Fruit fly (Drosophila melanogaster) whole organism, embryonic: Measurements from ENCODE around the gene ara.

ENCODE experiments used
- Aef1 ChIP-seq: fragments of 200-800 bp; sonication (Bioruptor generic); IDR thresholded peaks from 3 replicates; pipeline ENCODE4 v1.3.6; 2022; ENCODE audit warnings: missing biosample characterization, missing genetic modification characterization
- B-H1 ChIP-seq: fragments of 200-800 bp; sonication (Bioruptor generic); IDR thresholded peaks from 3 replicates; pipeline ENCODE4 v1.3.6; 2022; ENCODE audit warnings: missing biosample characterization, missing genetic modification characterization
- Blimp-1 ChIP-seq: fragments of 200-800 bp; sonication (Bioruptor generic); optimal IDR thresholded peaks from 3 replicates; lab custom pipeline; 2018; ENCODE audit warnings: missing biosample characterization, missing genetic modification characterization, mild to moderate bottlenecking, moderate library complexity, missing genetic modification reagents
- Bteb2 ChIP-seq: fragments of 200-800 bp; sonication (Bioruptor generic); optimal IDR thresholded peaks from 2 replicates; lab custom pipeline; 2016; ENCODE audit warnings: missing biosample characterization, missing genetic modification characterization
- CG11696 ChIP-seq: fragments of 200-800 bp; sonication (Bioruptor generic); IDR thresholded peaks from 2 replicates; pipeline ENCODE4 v1.3.6; 2022; ENCODE audit warnings: missing biosample characterization, missing genetic modification characterization
- CG13287 ChIP-seq: fragments of 200-800 bp; sonication (Bioruptor generic); IDR thresholded peaks from 2 replicates; pipeline ENCODE4 v1.3.6; 2022; ENCODE audit warnings: missing biosample characterization, missing genetic modification characterization; ENCODE audit not compliant: partially characterized antibody
- CG13424 ChIP-seq: fragments of 200-800 bp; sonication (Bioruptor generic); optimal IDR thresholded peaks from 2 replicates; lab custom pipeline; 2019; ENCODE audit warnings: missing biosample characterization, mild to moderate bottlenecking, missing genetic modification characterization, moderate library complexity
- CG15514 ChIP-seq: fragments of 200-800 bp; sonication (Bioruptor generic); optimal IDR thresholded peaks from 3 replicates; lab custom pipeline; 2017; ENCODE audit warnings: missing biosample characterization, missing genetic modification characterization, mild to moderate bottlenecking, moderate library complexity, missing genetic modification reagents
- CG15601 ChIP-seq: fragments of 200-800 bp; sonication (Bioruptor generic); optimal IDR thresholded peaks from 3 replicates; lab custom pipeline; 2019; ENCODE audit warnings: missing biosample characterization, mild to moderate bottlenecking, missing genetic modification characterization, moderate library complexity
- CG1602 ChIP-seq: fragments of 200-800 bp; sonication (Bioruptor generic); optimal IDR thresholded peaks from 3 replicates; lab custom pipeline; 2016; ENCODE audit warnings: missing biosample characterization, missing genetic modification characterization
- CG17568 ChIP-seq: fragments of 200-800 bp; sonication (Bioruptor generic); optimal IDR thresholded peaks from 2 replicates; lab custom pipeline; 2018; ENCODE audit warnings: missing biosample characterization, mild to moderate bottlenecking, missing genetic modification characterization, moderate library complexity
- CG18619 ChIP-seq: fragments of 200-800 bp; sonication (Bioruptor generic); optimal IDR thresholded peaks from 3 replicates; lab custom pipeline; 2017; ENCODE audit warnings: missing biosample characterization, mild to moderate bottlenecking, missing genetic modification characterization
- CG30020 ChIP-seq: fragments of 200-800 bp; optimal IDR thresholded peaks from 2 replicates; lab custom pipeline; 2019; ENCODE audit warnings: missing biosample characterization, mild to moderate bottlenecking, missing genetic modification characterization, moderate library complexity
- CG4282 ChIP-seq: fragments of 200-800 bp; sonication (Bioruptor generic); optimal IDR thresholded peaks from 2 replicates; lab custom pipeline; 2016; ENCODE audit warnings: missing biosample characterization, missing genetic modification characterization
- CG8478 ChIP-seq: fragments of >200 bp; optimal IDR thresholded peaks from 2 replicates; lab custom pipeline; 2018
- CG8765 ChIP-seq: fragments of 200-800 bp; sonication (Bioruptor generic); IDR thresholded peaks from 2 replicates; pipeline ENCODE4 v1.3.6; 2022; ENCODE audit warnings: missing biosample characterization, missing genetic modification characterization
- CG9727 ChIP-seq: fragments of 200-800 bp; sonication (Bioruptor generic); optimal IDR thresholded peaks from 3 replicates; lab custom pipeline; 2017; ENCODE audit warnings: missing biosample characterization, mild to moderate bottlenecking, missing genetic modification characterization
- CG9817 ChIP-seq: fragments of 200-800 bp; sonication (Bioruptor generic); optimal IDR thresholded peaks from 2 replicates; lab custom pipeline; 2018; ENCODE audit warnings: missing biosample characterization, mild to moderate bottlenecking, missing genetic modification characterization, moderate library complexity
- Dp ChIP-seq: fragments of 200-800 bp; sonication (Bioruptor generic); optimal IDR thresholded peaks from 2 replicates; lab custom pipeline; 2018; ENCODE audit warnings: missing biosample characterization, mild to moderate bottlenecking, missing genetic modification characterization, moderate library complexity
- Ets65A ChIP-seq: fragments of 200-800 bp; sonication (Bioruptor generic); peaks from one replicate; lab custom pipeline; 2016; ENCODE audit warnings: missing biosample characterization, missing genetic modification characterization
- Ets97D ChIP-seq: fragments of 200-800 bp; sonication (Bioruptor generic); optimal IDR thresholded peaks from 3 replicates; lab custom pipeline; 2016; ENCODE audit warnings: missing biosample characterization, missing genetic modification characterization
- HLH4C ChIP-seq: fragments of 200-800 bp; sonication (Bioruptor generic); IDR thresholded peaks from 3 replicates; pipeline ENCODE4 v1.3.6; 2022; ENCODE audit warnings: missing biosample characterization, missing genetic modification characterization; ENCODE audit not compliant: partially characterized antibody
- HLH54F ChIP-seq: fragments of 200-800 bp; sonication (Bioruptor generic); optimal IDR thresholded peaks from 3 replicates; lab custom pipeline; 2016; ENCODE audit warnings: missing biosample characterization, missing genetic modification characterization
- Hr39 ChIP-seq: fragments of >200 bp; optimal IDR thresholded peaks from 2 replicates; lab custom pipeline; 2017
- Hsf ChIP-seq: fragments of 200-800 bp; sonication (Bioruptor generic); optimal IDR thresholded peaks from 3 replicates; lab custom pipeline; 2016; ENCODE audit warnings: missing biosample characterization, missing genetic modification characterization
- MBD-R2 ChIP-seq: fragments of 200-800 bp; sonication (Bioruptor generic); IDR thresholded peaks from 2 replicates; pipeline ENCODE4 v1.3.6; 2022; ENCODE audit warnings: missing biosample characterization, missing genetic modification characterization
- MESR4 ChIP-seq: fragments of 200-800 bp; sonication (Bioruptor generic); optimal IDR thresholded peaks from 2 replicates; lab custom pipeline; 2018; ENCODE audit warnings: missing biosample characterization, mild to moderate bottlenecking, missing genetic modification characterization, moderate library complexity
- NC2α ChIP-seq: fragments of 200-800 bp; sonication (Bioruptor generic); optimal IDR thresholded peaks from 2 replicates; lab custom pipeline; 2016; ENCODE audit warnings: missing biosample characterization, missing genetic modification characterization
- Poxn ChIP-seq: fragments of 200-800 bp; sonication (Bioruptor generic); IDR thresholded peaks from 2 replicates; pipeline ENCODE4 v1.3.6; 2022; ENCODE audit warnings: missing biosample characterization, missing genetic modification characterization
- Sin3A ChIP-seq: fragments of >200 bp; optimal IDR thresholded peaks from 2 replicates; lab custom pipeline; 2018
- Sox102F ChIP-seq: fragments of 200-800 bp; sonication (Bioruptor generic); optimal IDR thresholded peaks from 2 replicates; lab custom pipeline; 2018; ENCODE audit warnings: missing biosample characterization, mild to moderate bottlenecking, missing genetic modification characterization, moderate library complexity
- cad ChIP-seq: fragments of >200 bp; optimal IDR thresholded peaks from 2 replicates; lab custom pipeline; 2017; ENCODE audit warnings: missing biosample characterization, missing genetic modification characterization
- chinmo ChIP-seq: fragments of 200-800 bp; sonication (Bioruptor generic); IDR thresholded peaks from 4 replicates; pipeline ENCODE4 v1.3.6; 2022; ENCODE audit warnings: missing biosample characterization, missing genetic modification characterization; ENCODE audit not compliant: partially characterized antibody
- croc ChIP-seq: fragments of 200-800 bp; sonication (Bioruptor generic); conservative IDR thresholded peaks from 3 replicates; pipeline ENCODE4 v1.3.6; 2022; ENCODE audit warnings: missing biosample characterization, missing genetic modification characterization
- dan ChIP-seq: fragments of 200-800 bp; sonication (Bioruptor generic); IDR thresholded peaks from 2 replicates; pipeline ENCODE4 v1.3.6; 2022; ENCODE audit warnings: missing biosample characterization, missing genetic modification characterization
- gcm2 ChIP-seq: fragments of 200-800 bp; sonication (Bioruptor generic); optimal IDR thresholded peaks from 2 replicates; lab custom pipeline; 2016; ENCODE audit warnings: missing biosample characterization, missing genetic modification characterization
- grau ChIP-seq: fragments of 200-800 bp; optimal IDR thresholded peaks from 3 replicates; lab custom pipeline; 2019; ENCODE audit warnings: missing biosample characterization, mild to moderate bottlenecking, missing genetic modification characterization, moderate library complexity
- grn ChIP-seq: fragments of 200-800 bp; sonication (Bioruptor generic); optimal IDR thresholded peaks from 3 replicates; lab custom pipeline; 2017; ENCODE audit warnings: missing biosample characterization, missing genetic modification characterization
- hb ChIP-seq: fragments of 200-800 bp; sonication (Bioruptor generic); IDR thresholded peaks from 3 replicates; pipeline ENCODE4 v1.3.6; 2022; ENCODE audit warnings: missing biosample characterization, missing genetic modification characterization; ENCODE audit not compliant: partially characterized antibody
- her ChIP-seq: fragments of 200-800 bp; sonication (Bioruptor generic); optimal IDR thresholded peaks from 2 replicates; lab custom pipeline; 2016; ENCODE audit warnings: missing biosample characterization, missing genetic modification characterization
- hkb ChIP-seq, 2 experiments: fragments of 200-800 bp in 1 of 2; fragments of >200 bp in 1 of 2; sonication (Bioruptor generic) in 1 of 2; IDR thresholded peaks in 1 of 2; optimal IDR thresholded peaks in 1 of 2; 2 replicates each; pipeline versions ENCODE4 v1.3.6 to Lab custom; 2017 to 2022; ENCODE audit warnings: missing biosample characterization in 1 of 2, missing genetic modification characterization in 1 of 2
- jigr1 ChIP-seq: fragments of 200-800 bp; sonication (Bioruptor generic); IDR thresholded peaks from 3 replicates; pipeline ENCODE4 v1.3.6; 2022; ENCODE audit warnings: missing biosample characterization, missing genetic modification characterization
- kay ChIP-seq: fragments of 200-800 bp; sonication (Bioruptor generic); optimal IDR thresholded peaks from 2 replicates; lab custom pipeline; 2016; ENCODE audit warnings: missing biosample characterization, missing genetic modification characterization
- mld ChIP-seq: fragments of 200-800 bp; sonication (Bioruptor generic); IDR thresholded peaks from 3 replicates; pipeline ENCODE4 v1.3.6; 2022; ENCODE audit warnings: missing biosample characterization, missing genetic modification characterization; ENCODE audit not compliant: partially characterized antibody
- nerfin-2 ChIP-seq: fragments of 200-800 bp; sonication (Bioruptor generic); IDR thresholded peaks from 2 replicates; pipeline ENCODE4 v1.3.6; 2022; ENCODE audit warnings: missing biosample characterization, missing genetic modification characterization; ENCODE audit not compliant: partially characterized antibody
- oc ChIP-seq: fragments of 200-800 bp; sonication (Bioruptor generic); optimal IDR thresholded peaks from 2 replicates; lab custom pipeline; 2018; ENCODE audit warnings: missing biosample characterization, mild to moderate bottlenecking, missing genetic modification characterization, moderate library complexity
- peb ChIP-seq: fragments of 200-800 bp; sonication (Bioruptor generic); IDR thresholded peaks from 2 replicates; pipeline ENCODE4 v1.3.6; 2022; ENCODE audit warnings: missing biosample characterization, missing genetic modification characterization
- pfk ChIP-seq: fragments of 200-800 bp; sonication (Bioruptor generic); optimal IDR thresholded peaks from 2 replicates; lab custom pipeline; 2018; ENCODE audit warnings: missing biosample characterization, mild to moderate bottlenecking, missing genetic modification characterization, moderate library complexity
- row ChIP-seq: fragments of 200-800 bp; sonication (Bioruptor generic); IDR thresholded peaks from 3 replicates; pipeline ENCODE4 v1.3.6; 2022; ENCODE audit warnings: missing biosample characterization, missing genetic modification characterization
- seq ChIP-seq: fragments of 200-800 bp; sonication (Bioruptor generic); IDR thresholded peaks from 2 replicates; pipeline ENCODE4 v1.3.6; 2022; ENCODE audit warnings: missing biosample characterization, missing genetic modification characterization
- sqz ChIP-seq: fragments of 200-800 bp; sonication (Bioruptor generic); optimal IDR thresholded peaks from 3 replicates; lab custom pipeline; 2018; ENCODE audit warnings: missing biosample characterization, mild to moderate bottlenecking, missing genetic modification characterization
- twi ChIP-seq: fragments of 200-800 bp; optimal IDR thresholded peaks from 2 replicates; lab custom pipeline; 2019; ENCODE audit warnings: missing biosample characterization, mild to moderate bottlenecking, missing genetic modification characterization, moderate library complexity

The ara gene

dm6 chr3L:12534318-12534717 is 46.2 kb upstream of the ara start, which contains the start of gene Pmm2 (continued):
- TF ChIP-seq cad (GFP tag; lab: Kevin White, UChicago) (no peak), CG9817 (tag; lab: Kevin White, UChicago) (no peak), CG8765 (GFP tag; lab: Robert Waterston, UW) (no peak), kay (GFP tag; lab: Kevin White, UChicago) (no peak), nerfin-2 (GFP tag; lab: Robert Waterston, UW) (0 out of 2 replicates have a peak, but pooled peaks have one; percentile 18), CG15514 (peak; percentile 99), CG8478 (lab: Kevin White, UChicago) (no peak), CG1602 (no peak), B-H1 (GFP tag; lab: Robert Waterston, UW) (no peak), CG15601 (tag; lab: Kevin White, UChicago) (no peak), grn (peak; percentile 75), CG18619 (no peak), CG17568 (GFP tag; lab: Kevin White, UChicago) (no peak), Ets97D (GFP tag; lab: Kevin White, UChicago) (no peak), MESR4 (GFP tag; lab: Kevin White, UChicago) (peak; percentile 46), grau (peak; percentile 19), chinmo (GFP tag; lab: Robert Waterston, UW) (peak; percentile 96), her (GFP tag; lab: Kevin White, UChicago) (peak; percentile 99), hkb (optimal IDR thresholded peaks at IDR 0.05; lab: Kevin White, UChicago) (no peak), hkb (GFP tag; IDR thresholded peaks at IDR 0.05; lab: Robert Waterston, UW) (0 out of 2 replicates have a peak, but pooled peaks have one; percentile 7), HLH54F (GFP tag; lab: Kevin White, UChicago) (no peak), gcm2 (GFP tag; lab: Kevin White, UChicago) (no peak), jigr1 (GFP tag; lab: Robert Waterston, UW) (no peak), Hsf (GFP tag; lab: Kevin White, UChicago) (no peak), Bteb2 (GFP tag; lab: Kevin White, UChicago) (no peak), mld (GFP tag; lab: Robert Waterston, UW) (no peak), peb (no peak), pfk (no peak), Dp (GFP tag; lab: Kevin White, UChicago) (peak; percentile 26), Blimp-1 (GFP tag; lab: Kevin White, UChicago) (no peak), CG30020 (tag; lab: Kevin White, UChicago) (no peak), Ets65A (no peak), hb (GFP tag; lab: Robert Waterston, UW) (no peak), CG9727 (GFP tag; lab: Kevin White, UChicago) (no peak), oc (tag; lab: Kevin White, UChicago) (no peak), sqz (GFP tag; lab: Kevin White, UChicago) (no peak), CG13287 (GFP tag; lab: Robert Waterston, UW) (peak; percentile 41), seq (GFP tag; lab: Robert Waterston, UW) (no peak), twi (tag; lab: Kevin White, UChicago) (no peak), MBD-R2 (GFP tag; lab: Robert Waterston, UW) (peak; percentile 42; the same call in 1 of the 2 replicates), Sox102F (no peak), NC2α (GFP tag; lab: Kevin White, UChicago) (no peak), row (GFP tag; lab: Robert Waterston, UW) (peak; percentile 23; the same call in 1 of the 3 replicates), Sin3A (no peak), CG13424 (tag; lab: Kevin White, UChicago) (no peak), Aef1 (GFP tag; lab: Robert Waterston, UW) (no peak), CG11696 (GFP tag; lab: Robert Waterston, UW) (no peak), croc (GFP tag; lab: Robert Waterston, UW) (no peak), Hr39 (lab: Kevin White, UChicago) (no peak), Poxn (no peak), CG4282 (GFP tag; lab: Kevin White, UChicago) (no peak), HLH4C (GFP tag; lab: Robert Waterston, UW) (no peak), dan (GFP tag; lab: Robert Waterston, UW) (no peak)
